Worm (Caenorhabditis elegans): ENCODE results near the gene F21D9.11.

Gene F21D9.11

ce11 chrV:19251844-19252243 is at the start of gene F21D9.11:
TSS of gene F21D9.11 (plus strand) at chrV:19252144.
- no peak for TF ChIP-seq unc-62 (GFP tag; optimal IDR thresholded peaks at IDR 0.05)

DNA sequence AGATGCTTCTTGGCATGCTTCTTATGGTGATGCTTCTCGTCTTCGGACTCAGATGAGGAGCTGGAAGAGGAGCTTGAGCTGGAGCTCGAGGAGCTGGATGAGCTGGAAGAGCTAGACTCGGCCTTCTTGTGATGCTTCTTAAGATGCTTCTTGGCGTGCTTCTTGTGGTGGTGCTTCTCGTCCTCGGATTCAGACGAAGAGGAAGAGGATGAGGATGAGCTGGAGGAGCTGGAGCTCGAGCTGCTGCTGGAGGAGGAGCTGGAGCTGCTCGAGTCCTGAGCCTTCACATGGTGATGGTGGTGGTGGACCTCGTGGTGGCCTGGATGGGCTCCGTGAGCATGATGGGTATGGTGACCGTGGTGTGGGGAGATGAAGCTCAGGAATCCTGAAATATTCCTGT is 49.1 kb upstream of the F21D9.11 start:
- TF ChIP-seq unc-62 (GFP tag; optimal IDR thresholded peaks at IDR 0.05) = no peak

DNA sequence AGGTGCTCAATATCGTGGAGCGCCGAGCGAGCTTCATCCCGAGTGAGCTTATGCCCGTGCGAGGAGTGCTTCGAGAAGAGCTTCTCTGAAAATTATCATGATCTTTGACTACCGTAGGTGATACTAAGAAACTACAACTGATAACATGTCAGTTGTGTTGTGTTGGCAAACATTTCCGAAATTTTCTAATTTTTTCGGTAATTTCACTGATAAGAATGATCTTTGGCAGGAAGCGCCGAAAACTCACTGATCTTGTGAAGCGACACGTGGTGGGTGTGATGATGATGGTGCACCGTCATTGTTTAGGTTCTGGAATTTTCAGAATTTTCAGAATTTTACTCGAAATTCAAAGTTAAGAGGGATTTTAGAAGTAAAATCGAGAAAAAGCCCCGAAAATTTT is 48.6 kb upstream of the F21D9.11 start, which contains the start of gene Y39B6A.1:
Gene Y39B6A.1 (minus strand): TSS at position 309 of the 400 bp plus-strand sequence.
- no peak for TF ChIP-seq unc-62 (GFP tag; optimal IDR thresholded peaks at IDR 0.05)

ce11 chrV:19205450-19205849 is 46.5 kb upstream of the F21D9.11 start:
- no peak for TF ChIP-seq unc-62 (GFP tag; optimal IDR thresholded peaks at IDR 0.05)

DNA sequence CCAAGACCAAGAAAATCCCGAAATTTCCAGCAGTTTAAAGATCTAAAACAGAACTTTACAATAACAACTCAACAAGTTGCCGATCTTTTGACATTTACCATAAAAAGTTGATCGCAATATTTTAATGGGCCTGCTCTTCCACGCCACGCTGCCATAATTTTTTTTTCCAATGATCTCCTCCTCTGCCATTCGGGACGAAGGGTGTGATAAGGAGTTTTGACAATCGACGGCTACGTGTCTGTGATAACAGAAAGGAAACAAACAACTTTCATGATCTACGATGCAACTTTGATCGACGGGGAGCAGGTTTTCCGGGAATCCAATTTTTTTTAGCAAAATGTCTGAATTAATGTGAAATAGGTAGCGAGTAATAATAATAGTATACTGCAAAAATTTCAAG is 45.0 kb upstream of the F21D9.11 start:
- no peak for TF ChIP-seq unc-62 (GFP tag; optimal IDR thresholded peaks at IDR 0.05)

- no peak for TF ChIP-seq unc-62 (GFP tag; optimal IDR thresholded peaks at IDR 0.05)
Observed at ce11 chrV:19211795-19212194, 40.1 kb upstream of the F21D9.11 start, which contains the start of gene nhr-79. TSS of gene nhr-79 (minus strand) at chrV:19211895.

DNA sequence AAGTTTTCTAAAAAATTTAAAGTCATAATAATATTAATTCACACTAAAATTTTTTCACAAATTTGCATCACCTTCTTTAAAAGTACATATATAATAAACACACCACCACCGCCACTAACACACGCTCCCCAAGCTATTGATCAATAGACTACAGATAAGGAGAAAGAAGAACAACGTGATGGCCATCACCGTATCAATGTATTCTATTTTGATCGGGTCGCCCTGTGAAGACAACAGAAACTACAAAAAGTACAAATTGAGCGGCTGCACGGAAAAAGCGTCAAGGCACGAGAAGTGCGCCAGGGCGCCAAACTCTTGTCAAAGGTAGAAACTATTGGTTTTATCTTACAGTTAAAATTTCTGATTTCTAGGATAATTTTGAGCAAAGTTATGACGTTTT is 39.6 kb upstream of the F21D9.11 start:
- no peak for TF ChIP-seq unc-62 (GFP tag; optimal IDR thresholded peaks at IDR 0.05)

DNA sequence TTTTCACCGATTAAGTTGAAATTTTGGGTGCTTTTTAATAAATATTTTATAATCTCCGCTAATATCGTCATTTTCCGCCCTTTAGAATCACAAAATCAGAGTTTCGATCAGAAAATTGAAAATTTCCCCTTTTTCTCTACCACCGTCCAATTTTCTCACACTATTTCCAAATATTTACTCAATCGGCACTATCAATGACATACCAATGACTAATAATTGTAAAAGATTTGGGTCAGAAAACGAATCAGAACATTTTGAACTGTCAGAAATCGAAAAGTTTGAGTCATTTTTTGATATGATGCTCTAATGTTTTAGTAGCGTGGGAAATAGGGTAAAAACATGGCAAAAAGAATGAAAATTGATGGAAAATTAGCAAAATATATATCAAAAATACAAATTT is 34.8 kb upstream of the F21D9.11 start, which contains the start of gene srr-2:
Gene srr-2 (minus strand): TSS at position 73 of the 400 bp plus-strand sequence.
- TF ChIP-seq unc-62 (GFP tag; optimal IDR thresholded peaks at IDR 0.05) = no peak

DNA sequence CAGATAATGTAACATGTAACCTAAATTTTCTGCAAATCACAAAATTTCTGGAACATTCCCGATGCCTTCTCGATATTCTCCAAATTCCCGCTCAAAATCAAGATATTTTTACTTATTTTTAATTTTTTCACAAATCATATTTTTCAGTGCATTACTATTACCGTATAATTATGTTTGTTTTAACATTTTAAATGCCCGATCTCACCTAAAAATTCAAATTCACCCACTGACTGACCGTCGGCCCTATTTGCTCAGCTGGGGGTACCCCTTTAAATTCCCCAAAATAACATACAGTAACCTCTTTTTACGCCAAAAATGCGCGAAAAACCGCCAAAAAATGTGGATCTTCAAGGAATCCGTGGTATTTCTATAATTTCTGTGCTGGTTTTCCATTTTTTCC is 34.3 kb upstream of the F21D9.11 start, which contains the start of gene oac-49:
Gene oac-49 (plus strand): TSS at position 301 of the 400 bp plus-strand sequence.
- TF ChIP-seq unc-62 (GFP tag; optimal IDR thresholded peaks at IDR 0.05) = no peak

- TF ChIP-seq unc-62 (GFP tag; optimal IDR thresholded peaks at IDR 0.05) = no peak
Observed at ce11 chrV:19230413-19230812, 21.5 kb upstream of the F21D9.11 start, which contains the start of gene sqst-3. TSS of gene sqst-3 (plus strand) at chrV:19230782.

DNA sequence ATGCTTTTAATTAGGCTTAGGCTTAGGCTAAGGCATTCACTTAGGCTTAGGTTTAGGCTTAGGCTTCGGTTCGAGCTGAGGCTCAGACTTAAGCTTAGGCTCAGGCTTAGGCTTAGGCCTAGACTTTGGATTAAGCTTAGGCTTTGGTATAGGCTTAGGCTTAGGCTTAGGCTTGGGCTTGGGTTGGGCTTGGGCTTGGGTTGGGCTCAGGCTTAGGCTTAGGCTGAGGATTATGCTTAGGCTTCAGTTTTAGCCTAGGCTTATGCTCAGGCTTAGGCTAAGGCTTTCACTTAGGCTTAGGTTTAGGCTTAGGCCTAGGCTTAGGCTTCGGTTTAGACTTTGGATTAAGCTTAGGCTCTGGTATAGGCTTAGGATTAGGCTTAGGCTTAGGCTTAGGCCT is 20.8 kb upstream of the F21D9.11 start:
- no peak for TF ChIP-seq unc-62 (GFP tag; optimal IDR thresholded peaks at IDR 0.05)

DNA sequence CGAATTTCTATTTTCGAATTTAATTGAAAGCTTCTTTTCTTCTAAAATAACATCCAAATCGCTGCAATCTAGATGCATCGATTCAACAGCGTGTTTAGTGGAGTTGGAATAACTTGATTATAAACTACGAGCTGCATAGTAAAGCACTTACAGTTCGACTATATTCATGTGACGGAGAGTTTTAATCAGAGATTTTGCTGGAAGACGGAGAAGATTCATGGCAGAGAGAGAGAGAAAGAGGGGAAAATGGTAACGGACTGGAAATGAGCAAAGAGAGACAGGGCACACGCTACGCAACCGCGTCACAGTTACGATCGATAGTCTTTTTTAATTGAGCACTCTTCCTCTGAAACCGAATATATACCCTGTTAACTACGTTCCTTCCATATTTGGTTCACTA is 18.5 kb upstream of the F21D9.11 start, which contains the start of gene fbxb-116:
Gene fbxb-116 (plus strand): TSS at position 301 of the 400 bp plus-strand sequence.
- no peak for TF ChIP-seq unc-62 (GFP tag; optimal IDR thresholded peaks at IDR 0.05)

DNA sequence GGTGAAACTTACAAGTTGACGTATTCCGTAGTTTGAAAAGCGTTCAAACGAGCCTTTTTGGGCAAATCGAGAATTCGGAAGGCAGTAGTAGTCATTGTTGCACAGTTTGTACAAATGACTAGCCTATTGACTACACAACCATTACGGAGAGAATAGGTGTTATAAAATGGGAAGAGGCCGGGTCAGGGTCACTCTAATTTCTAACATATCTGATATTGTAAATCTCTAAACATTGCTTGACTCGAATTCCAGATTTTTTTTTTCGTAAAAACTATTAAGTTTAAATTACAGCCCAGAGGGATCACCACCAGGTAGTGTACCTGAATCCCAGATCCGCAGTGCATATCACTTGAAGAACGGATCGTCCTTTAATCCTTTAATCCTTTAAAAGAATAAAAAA is 14.7 kb upstream of the F21D9.11 start, which contains the start of gene fbxb-2:
Gene fbxb-2 (minus strand): TSS at position 101 of the 400 bp plus-strand sequence.
- no peak for TF ChIP-seq unc-62 (GFP tag; optimal IDR thresholded peaks at IDR 0.05)

DNA sequence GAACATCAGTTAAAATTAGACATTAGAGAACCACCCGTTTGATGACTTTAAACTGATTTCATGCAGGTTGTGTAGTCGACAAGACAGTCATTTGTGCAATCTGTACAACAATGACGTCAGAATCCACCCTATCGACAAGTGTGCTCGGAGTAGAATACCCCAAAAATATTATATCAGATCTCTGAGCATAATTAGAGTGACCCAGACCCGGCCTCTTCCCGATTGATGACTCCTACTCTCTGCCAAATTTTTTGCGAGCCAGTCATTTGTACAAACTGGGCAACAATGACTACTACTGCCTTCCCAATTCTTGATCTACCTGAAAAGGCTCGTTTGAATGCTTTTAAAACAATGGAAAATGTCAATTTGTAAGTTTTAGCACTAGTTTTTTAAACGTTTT is 11.8 kb upstream of the F21D9.11 start, which contains the start of the genes fbxb-115 and fbxb-1:
Gene fbxb-115 (minus strand): TSS at position 101 of the 400 bp plus-strand sequence.
Gene fbxb-1 (plus strand): TSS at position 226 of the 400 bp plus-strand sequence.
- no peak for TF ChIP-seq unc-62 (GFP tag; optimal IDR thresholded peaks at IDR 0.05)

DNA sequence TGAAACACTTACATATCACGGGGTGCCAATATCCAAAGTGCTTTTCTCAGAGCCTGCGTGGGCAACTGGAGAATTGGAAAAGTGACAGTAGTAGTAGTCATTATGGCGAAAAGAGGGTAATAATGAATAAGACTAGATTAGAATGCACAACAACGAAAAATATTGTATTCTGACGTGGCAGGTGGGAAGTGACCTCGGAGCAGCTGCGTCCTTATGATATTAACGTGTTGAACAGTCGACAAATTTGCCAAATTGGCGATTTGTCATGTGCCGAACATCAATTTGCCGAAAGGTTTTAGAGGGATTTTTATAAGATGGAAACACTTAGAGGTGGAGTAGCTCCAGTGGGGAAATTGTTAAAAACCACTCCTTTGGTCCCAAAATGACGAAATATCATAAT is 961 bp upstream of the F21D9.11 start, which contains the start of gene str-81:
Gene str-81 (minus strand): TSS at position 101 of the 400 bp plus-strand sequence.
- TF ChIP-seq unc-62 (GFP tag; optimal IDR thresholded peaks at IDR 0.05) = no peak

ce11 chrV:19253520-19253919 is 1.6 kb downstream of the F21D9.11 start, which contains the start of gene F21D9.4:
TSS of gene F21D9.4 (plus strand) at chrV:19253820.
- TF ChIP-seq unc-62 (GFP tag; optimal IDR thresholded peaks at IDR 0.05) = no peak

ce11 chrV:19257653-19258052 is 5.7 kb downstream of the F21D9.11 start, which contains the start of gene F21D9.3:
TSS of gene F21D9.3 (minus strand) at chrV:19257753.
- no peak for TF ChIP-seq unc-62 (GFP tag; optimal IDR thresholded peaks at IDR 0.05)

All from whole organism, dauer.